Worm (Caenorhabditis elegans): ENCODE results near the gene C09H10.5.

DNA sequence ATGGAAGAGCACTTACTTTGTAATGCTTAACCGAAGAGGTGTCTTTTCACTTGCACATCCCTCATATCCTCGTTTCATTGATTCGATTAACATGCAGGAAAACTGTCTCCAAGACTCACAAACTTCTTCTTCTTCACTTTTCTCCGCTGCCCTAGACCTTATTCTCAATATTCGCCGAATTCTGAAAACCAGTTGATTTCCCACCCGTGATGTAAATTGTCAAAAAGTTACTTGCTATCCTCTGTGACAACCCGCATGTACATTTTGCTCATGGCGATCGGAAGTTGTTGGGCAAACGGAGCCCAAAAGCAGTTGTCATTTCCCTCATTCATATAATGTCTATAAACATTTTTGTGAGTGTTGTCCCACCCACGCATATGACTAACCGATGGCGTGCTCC is 6.9 kb upstream of the C09H10.5 start:
- TF ChIP-seq tra-4 (tag; optimal IDR thresholded peaks at IDR 0.05) (no peak), ets-7 (tag; optimal IDR thresholded peaks at IDR 0.05) (no peak), ama-1 (optimal IDR thresholded peaks at IDR 0.05) (no peak), flt-1 (GFP tag; IDR thresholded peaks at IDR 0.05) (no peak), aly-1 (tag; optimal IDR thresholded peaks at IDR 0.05) (no peak), B0310.2 (tag; optimal IDR thresholded peaks at IDR 0.05) (no peak), sea-1 (GFP tag; conservative IDR thresholded peaks at IDR 0.05) (no peak), pes-1 (GFP tag; IDR thresholded peaks at IDR 0.05) (no peak), F13C5.2 (tag; optimal IDR thresholded peaks at IDR 0.05) (no peak)
